Fruit fly (Drosophila melanogaster) whole organism, adult: ENCODE measurements around the gene CG31224.
A peak's percentile ranks its signal among the peaks of the same experiment; 100 is the strongest.

Source experiments
- CG11617 ChIP-seq: fragments of 200-800 bp; sonication (Bioruptor generic); optimal IDR thresholded peaks from 2 replicates; lab custom pipeline; 2017; ENCODE audit warnings: mild to moderate bottlenecking, missing biosample characterization, missing genetic modification reagents, missing genetic modification characterization
- CG12768 ChIP-seq: fragments of 200-800 bp; sonication (Bioruptor generic); optimal IDR thresholded peaks from 2 replicates; lab custom pipeline; 2017; ENCODE audit warnings: missing biosample characterization, missing genetic modification characterization, mild to moderate bottlenecking, moderate library complexity, missing genetic modification reagents
- CG14711 ChIP-seq: fragments of 200-800 bp; sonication (Bioruptor generic); optimal IDR thresholded peaks from 2 replicates; lab custom pipeline; 2018; ENCODE audit warnings: missing biosample characterization, mild to moderate bottlenecking, missing genetic modification characterization, moderate library complexity
- CG1620 ChIP-seq: fragments of 200-800 bp; sonication (Bioruptor generic); optimal IDR thresholded peaks from 2 replicates; lab custom pipeline; 2016; ENCODE audit warnings: missing biosample characterization, missing genetic modification characterization
- CG33017 ChIP-seq: fragments of 200-800 bp; sonication (Bioruptor generic); optimal IDR thresholded peaks from 2 replicates; lab custom pipeline; 2018; ENCODE audit warnings: missing biosample characterization, mild to moderate bottlenecking, missing genetic modification characterization, moderate library complexity
- CG5204 ChIP-seq: fragments of 200-800 bp; sonication (Bioruptor generic); optimal IDR thresholded peaks from 2 replicates; lab custom pipeline; 2016; ENCODE audit warnings: missing biosample characterization, missing genetic modification characterization
- CG7045 ChIP-seq: fragments of 200-800 bp; sonication (Bioruptor generic); optimal IDR thresholded peaks from 2 replicates; lab custom pipeline; 2017; ENCODE audit warnings: missing biosample characterization, mild to moderate bottlenecking, missing genetic modification characterization
- CG7101 ChIP-seq: fragments of 200-800 bp; sonication (Bioruptor generic); optimal IDR thresholded peaks from 2 replicates; lab custom pipeline; 2018; ENCODE audit warnings: missing biosample characterization, mild to moderate bottlenecking, missing genetic modification characterization, moderate library complexity
- Clk ChIP-seq: fragments of 200-800 bp; sonication (Bioruptor generic); optimal IDR thresholded peaks from 2 replicates; lab custom pipeline; 2017; ENCODE audit warnings: missing biosample characterization, missing genetic modification characterization
- Crg-1 ChIP-seq: fragments of 200-800 bp; sonication (Bioruptor generic); optimal IDR thresholded peaks from 2 replicates; lab custom pipeline; 2016; ENCODE audit warnings: missing biosample characterization, missing genetic modification characterization
- Hr96 ChIP-seq: fragments of 200-800 bp; sonication (Bioruptor generic); optimal IDR thresholded peaks from 2 replicates; lab custom pipeline; 2016; ENCODE audit warnings: missing biosample characterization, missing genetic modification characterization
- Mnt ChIP-seq: fragments of 200-800 bp; sonication (Bioruptor generic); optimal IDR thresholded peaks from 2 replicates; lab custom pipeline; 2016; ENCODE audit warnings: missing biosample characterization, mild to moderate bottlenecking, missing genetic modification characterization
- bab1 ChIP-seq: fragments of 200-800 bp; sonication (Bioruptor generic); optimal IDR thresholded peaks from 3 replicates; lab custom pipeline; 2019; ENCODE audit warnings: missing biosample characterization, mild to moderate bottlenecking, missing genetic modification characterization, moderate library complexity
- cic ChIP-seq: fragments of 200-800 bp; sonication (Bioruptor generic); optimal IDR thresholded peaks from 2 replicates; lab custom pipeline; 2017; ENCODE audit warnings: missing biosample characterization, mild to moderate bottlenecking, missing genetic modification characterization, moderate library complexity
- cnc ChIP-seq, 2 experiments: fragments of >200 bp; optimal IDR thresholded peaks; 2 replicates each; lab custom pipeline; 2017
- kay ChIP-seq: fragments of 200-800 bp; sonication (Bioruptor generic); peaks from one replicate; lab custom pipeline; 2016; ENCODE audit warnings: missing biosample characterization, missing genetic modification characterization, borderline replicate concordance
- ovo ChIP-seq: fragments of 200-800 bp; sonication (Bioruptor generic); optimal IDR thresholded peaks from 2 replicates; lab custom pipeline; 2016; ENCODE audit warnings: missing biosample characterization, missing genetic modification characterization
- pad ChIP-seq: fragments of 200-800 bp; sonication (Bioruptor generic); optimal IDR thresholded peaks from 3 replicates; lab custom pipeline; 2017; ENCODE audit warnings: missing biosample characterization, missing genetic modification characterization, mild to moderate bottlenecking, moderate library complexity, missing genetic modification reagents
- tj ChIP-seq: fragments of 200-800 bp; sonication (Bioruptor generic); optimal IDR thresholded peaks from 3 replicates; lab custom pipeline; 2017; ENCODE audit warnings: missing biosample characterization, mild to moderate bottlenecking, missing genetic modification characterization, moderate library complexity
- toe ChIP-seq: fragments of 200-800 bp; sonication (Bioruptor generic); optimal IDR thresholded peaks from 2 replicates; lab custom pipeline; 2016; ENCODE audit warnings: missing biosample characterization, missing genetic modification characterization

Gene CG31224

dm6 chr3R:18658945-18659642 lies at the start of gene CG31224, which contains the start of gene CstF64:
CG31224 (minus strand) TSS chr3R:18659309.
CstF64 (plus strand) TSS chr3R:18659618.
- TF ChIP-seq Mnt (GFP tag; lab: Kevin White, UChicago): peak; percentile 86
- TF ChIP-seq toe (GFP tag; lab: Kevin White, UChicago): peak; percentile 94
- peak; percentile 82 for TF ChIP-seq CG11617 (GFP tag; lab: Kevin White, UChicago)
- TF ChIP-seq Crg-1 (GFP tag; lab: Kevin White, UChicago): peak; percentile 93
- peak; percentile 62 for TF ChIP-seq tj (GFP tag; lab: Kevin White, UChicago)
- peak; percentile 84 for TF ChIP-seq pad (GFP tag; lab: Kevin White, UChicago)
- peak; percentile 83 for TF ChIP-seq ovo
- peak; percentile 84 for TF ChIP-seq Clk (GFP tag; lab: Kevin White, UChicago)
- peak; percentile 89 for TF ChIP-seq CG12768
- peak; percentile 58 for TF ChIP-seq cic (GFP tag; lab: Kevin White, UChicago)
- TF ChIP-seq CG7045 (GFP tag; lab: Kevin White, UChicago): peak; percentile 79
- peak; percentile 93 for TF ChIP-seq CG5204
- TF ChIP-seq CG14711 (tag; lab: Kevin White, UChicago): peak; percentile 79
- peak; percentile 94 for TF ChIP-seq CG1620 (GFP tag; lab: Kevin White, UChicago)
- TF ChIP-seq CG7101: peak; percentile 85
- no peak for TF ChIP-seq kay (GFP tag; lab: Kevin White, UChicago)
- TF ChIP-seq bab1 (GFP tag; lab: Kevin White, UChicago): peak; percentile 82
- no peak for TF ChIP-seq cnc (optimal IDR thresholded peaks at IDR 0.05; lab: Kevin White, UChicago)
- peak; percentile 91 for TF ChIP-seq Hr96 (GFP tag; lab: Kevin White, UChicago)
- peak; percentile 67 for TF ChIP-seq CG33017 (tag; lab: Kevin White, UChicago)

dm6 chr3R:18707492-18707891 lies 48.4 kb upstream of the CG31224 start:
- TF ChIP-seq Clk (GFP tag; lab: Kevin White, UChicago): no peak
- no peak for TF ChIP-seq CG7045 (GFP tag; lab: Kevin White, UChicago)
- no peak for TF ChIP-seq cic (GFP tag; lab: Kevin White, UChicago)

dm6 chr3R:18706289-18706688 lies 47.2 kb upstream of the CG31224 start:
- no peak for TF ChIP-seq CG7045 (GFP tag; lab: Kevin White, UChicago)
- no peak for TF ChIP-seq Hr96 (GFP tag; lab: Kevin White, UChicago)
- TF ChIP-seq CG5204: no peak
- TF ChIP-seq Mnt (GFP tag; lab: Kevin White, UChicago): no peak
- TF ChIP-seq CG33017 (tag; lab: Kevin White, UChicago): no peak
- TF ChIP-seq Clk (GFP tag; lab: Kevin White, UChicago): no peak
- TF ChIP-seq pad (GFP tag; lab: Kevin White, UChicago): no peak
- TF ChIP-seq cnc (optimal IDR thresholded peaks at IDR 0.05; lab: Kevin White, UChicago): no peak
- no peak for TF ChIP-seq CG14711 (tag; lab: Kevin White, UChicago)
- TF ChIP-seq CG12768: no peak
- no peak for TF ChIP-seq cic (GFP tag; lab: Kevin White, UChicago)
- no peak for TF ChIP-seq ovo
- TF ChIP-seq CG11617 (GFP tag; lab: Kevin White, UChicago): no peak
- TF ChIP-seq CG1620 (GFP tag; lab: Kevin White, UChicago): no peak

- TF ChIP-seq CG7045 (GFP tag; lab: Kevin White, UChicago): no peak
- peak; percentile 77 for TF ChIP-seq pad (GFP tag; lab: Kevin White, UChicago)
- no peak for TF ChIP-seq CG33017 (tag; lab: Kevin White, UChicago)
- no peak for TF ChIP-seq tj (GFP tag; lab: Kevin White, UChicago)
- TF ChIP-seq ovo: no peak
- TF ChIP-seq CG11617 (GFP tag; lab: Kevin White, UChicago): no peak
- TF ChIP-seq CG1620 (GFP tag; lab: Kevin White, UChicago): no peak
- TF ChIP-seq Crg-1 (GFP tag; lab: Kevin White, UChicago): no peak
These were observed 46.0 kb upstream of the CG31224 start, which contains the start of the genes ChAT and VAChT for dm6 chr3R:18705150-18705549. ChAT (plus strand) TSS chr3R:18705501. VAChT (plus strand) TSS chr3R:18705501.

- TF ChIP-seq Mnt (GFP tag; lab: Kevin White, UChicago) (no peak), CG33017 (tag; lab: Kevin White, UChicago) (no peak), toe (GFP tag; lab: Kevin White, UChicago) (no peak), CG14711 (tag; lab: Kevin White, UChicago) (no peak), cnc (optimal IDR thresholded peaks at IDR 0.05; lab: Kevin White, UChicago) (no peak), pad (GFP tag; lab: Kevin White, UChicago) (no peak), cic (GFP tag; lab: Kevin White, UChicago) (no peak), Crg-1 (GFP tag; lab: Kevin White, UChicago) (no peak)
These were observed 44.4 kb upstream of the CG31224 start for dm6 chr3R:18703514-18703913.

- TF ChIP-seq pad (GFP tag; lab: Kevin White, UChicago): peak; percentile 93
- no peak for TF ChIP-seq CG5204
- TF ChIP-seq Crg-1 (GFP tag; lab: Kevin White, UChicago): no peak
- no peak for TF ChIP-seq Clk (GFP tag; lab: Kevin White, UChicago)
- TF ChIP-seq ovo: no peak
These were observed 39.9 kb upstream of the CG31224 start for dm6 chr3R:18698855-18699569.
